Worm (Caenorhabditis elegans) whole organism, L1 larva: ENCODE measurements around the gene sqt-1.
A peak's percentile ranks its signal among the peaks of the same experiment; 100 is the strongest.

ENCODE experiments used
- C16A3.4 ChIP-seq: fragments of 150-350 bp; optimal IDR thresholded peaks from 2 replicates; lab custom pipeline; 2014; ENCODE audit warnings: missing biosample characterization, missing genetic modification characterization
- C34B4.2 ChIP-seq: sonication (generic microtip); optimal IDR thresholded peaks from 2 replicates; lab custom pipeline; 2017; ENCODE audit warnings: mild to moderate bottlenecking, missing genetic modification characterization, missing compliant biosample characterization
- F16B12.6 ChIP-seq: fragments of 150-350 bp; optimal IDR thresholded peaks from 2 replicates; lab custom pipeline; 2014; ENCODE audit warnings: missing biosample characterization, missing genetic modification characterization
- Y116A8C.19 ChIP-seq: sonication (generic microtip); optimal IDR thresholded peaks from 2 replicates; lab custom pipeline; 2016; ENCODE audit warnings: missing compliant biosample characterization, missing genetic modification characterization, borderline replicate concordance
- aha-1 ChIP-seq: fragments of 150-350 bp; optimal IDR thresholded peaks from 2 replicates; lab custom pipeline; 2014; ENCODE audit warnings: missing biosample characterization, missing genetic modification characterization
- blmp-1 ChIP-seq: fragments of 150-350 bp; optimal IDR thresholded peaks from 2 replicates; lab custom pipeline; 2014; ENCODE audit warnings: missing biosample characterization, missing genetic modification characterization
- ceh-8 ChIP-seq: fragments of 200-800 bp; sonication (Bioruptor generic); optimal IDR thresholded peaks from 2 replicates; lab custom pipeline; 2018; ENCODE audit warnings: mild to moderate bottlenecking, missing genetic modification characterization, moderate library complexity, missing compliant biosample characterization
- ceh-90 ChIP-seq: sonication (generic microtip); optimal IDR thresholded peaks from 2 replicates; lab custom pipeline; 2016; ENCODE audit warnings: missing genetic modification characterization, missing compliant biosample characterization
- ces-1 ChIP-seq: fragments of 150-350 bp; optimal IDR thresholded peaks from 2 replicates; lab custom pipeline; 2014; ENCODE audit warnings: missing biosample characterization, missing genetic modification reagents, missing genetic modification characterization
- dpl-1 ChIP-seq, 3 experiments: fragments of 150-350 bp in 2 of 3; sonication (generic microtip) in 1 of 3; optimal IDR thresholded peaks; 2 replicates each; lab custom pipeline; 2014 to 2017; ENCODE audit warnings: missing biosample characterization in 3 of 3, missing genetic modification characterization in 3 of 3, missing genetic modification reagents in 3 of 3
- efl-1 ChIP-seq, 4 experiments: fragments of 150-350 bp; optimal IDR thresholded peaks in 3 of 4; peaks in 1 of 4; 1 replicate in 1 of 4; 2 replicates in 3 of 4; lab custom pipeline; 2014; ENCODE audit warnings: missing biosample characterization in 2 of 4, missing genetic modification characterization in 2 of 4, missing genetic modification reagents in 2 of 4
- egl-13 ChIP-seq: sonication (generic microtip); optimal IDR thresholded peaks from 2 replicates; lab custom pipeline; 2016; ENCODE audit warnings: missing genotype, missing genetic modification reagents, missing genetic modification characterization, missing compliant biosample characterization
- egl-27 ChIP-seq, 2 experiments: fragments of 150-350 bp in 1 of 2; sonication (generic microtip); optimal IDR thresholded peaks; 3 replicates each; lab custom pipeline; 2017 to 2018; ENCODE audit warnings: missing biosample characterization in 2 of 2, missing genetic modification characterization in 2 of 2, missing genetic modification reagents in 2 of 2
- elt-2 ChIP-seq: sonication (generic microtip); optimal IDR thresholded peaks from 2 replicates; lab custom pipeline; 2016; ENCODE audit warnings: missing genetic modification characterization, mild to moderate bottlenecking, inconsistent platforms, missing compliant biosample characterization, missing genetic modification reagents
- fkh-4 ChIP-seq: sonication (generic microtip); optimal IDR thresholded peaks from 2 replicates; lab custom pipeline; 2016; ENCODE audit warnings: missing compliant biosample characterization, missing genetic modification characterization, borderline replicate concordance
- hlh-4 ChIP-seq: sonication (generic microtip); optimal IDR thresholded peaks from 2 replicates; lab custom pipeline; 2016; ENCODE audit warnings: mild to moderate bottlenecking, missing genetic modification characterization, missing compliant biosample characterization
- irx-1 ChIP-seq: sonication (generic microtip); optimal IDR thresholded peaks from 2 replicates; lab custom pipeline; 2016; ENCODE audit warnings: missing genetic modification characterization, missing compliant biosample characterization
- isw-1 ChIP-seq: fragments of 200-800 bp; sonication (Bioruptor generic); IDR thresholded peaks from 2 replicates; pipeline ENCODE4 v1.3.6; 2022; ENCODE audit warnings: missing genetic modification characterization, missing compliant biosample characterization
- jun-1 ChIP-seq: fragments of 150-350 bp; optimal IDR thresholded peaks from 2 replicates; lab custom pipeline; 2014; ENCODE audit warnings: missing biosample characterization, missing genetic modification reagents, missing genetic modification characterization
- lin-14 ChIP-seq: fragments of 200-800 bp; sonication (Bioruptor generic); optimal IDR thresholded peaks from 2 replicates; lab custom pipeline; 2018; ENCODE audit warnings: mild to moderate bottlenecking, missing genetic modification characterization, moderate library complexity, missing compliant biosample characterization
- lin-15B ChIP-seq: fragments of 150-350 bp; sonication (generic microtip); optimal IDR thresholded peaks from 3 replicates; lab custom pipeline; 2014; ENCODE audit warnings: missing biosample characterization, missing genetic modification characterization
- lin-35 ChIP-seq, 2 experiments: fragments of 150-350 bp; optimal IDR thresholded peaks; 2 replicates each; lab custom pipeline; 2014; ENCODE audit warnings: missing biosample characterization in 2 of 2, missing genetic modification characterization in 2 of 2, missing genetic modification reagents in 2 of 2
- lir-3 ChIP-seq: sonication (generic microtip); optimal IDR thresholded peaks from 2 replicates; lab custom pipeline; 2016; ENCODE audit warnings: mild to moderate bottlenecking, missing genetic modification characterization, moderate library complexity, missing compliant biosample characterization; ENCODE audit not compliant: poor library complexity
- lsy-2 ChIP-seq, 2 experiments: fragments of 150-350 bp; optimal IDR thresholded peaks; 2 replicates each; lab custom pipeline; 2014; ENCODE audit warnings: missing biosample characterization in 2 of 2, missing genetic modification characterization in 2 of 2
- mdl-1 ChIP-seq, 2 experiments: fragments of 150-350 bp; optimal IDR thresholded peaks; 2 replicates each; lab custom pipeline; 2014 to 2017; ENCODE audit warnings: missing biosample characterization in 2 of 2, missing genetic modification characterization in 2 of 2, inconsistent platforms in 1 of 2
- mef-2 ChIP-seq: fragments of 150-350 bp; optimal IDR thresholded peaks from 2 replicates; lab custom pipeline; 2014; ENCODE audit warnings: missing biosample characterization, missing genetic modification characterization
- nhr-11 ChIP-seq: fragments of 150-350 bp; optimal IDR thresholded peaks from 2 replicates; lab custom pipeline; 2014; ENCODE audit warnings: missing biosample characterization, missing genetic modification characterization
- nhr-237 ChIP-seq: fragments of 150-350 bp; optimal IDR thresholded peaks from 2 replicates; lab custom pipeline; 2014; ENCODE audit warnings: missing biosample characterization, missing genetic modification characterization
- nhr-71 ChIP-seq: sonication (generic microtip); optimal IDR thresholded peaks from 2 replicates; lab custom pipeline; 2016; ENCODE audit warnings: mild to moderate bottlenecking, missing genetic modification characterization, moderate library complexity, missing compliant biosample characterization
- nhr-77 ChIP-seq: fragments of 150-350 bp; optimal IDR thresholded peaks from 2 replicates; lab custom pipeline; 2014; ENCODE audit warnings: missing biosample characterization, missing genetic modification characterization
- nhr-84 ChIP-seq: sonication (generic microtip); optimal IDR thresholded peaks from 2 replicates; lab custom pipeline; 2017; ENCODE audit warnings: missing biosample characterization, missing genetic modification characterization
- nhr-85 ChIP-seq: sonication (generic microtip); peaks from one replicate; lab custom pipeline; 2016; ENCODE audit warnings: missing genetic modification characterization, inconsistent platforms, missing compliant biosample characterization
- nhr-90 ChIP-seq: sonication (generic microtip); optimal IDR thresholded peaks from 2 replicates; lab custom pipeline; 2016; ENCODE audit warnings: mild to moderate bottlenecking, missing genetic modification characterization, missing compliant biosample characterization; ENCODE audit not compliant: poor library complexity
- pax-3 ChIP-seq: fragments of 200-800 bp; sonication (Bioruptor generic); optimal IDR thresholded peaks from 2 replicates; lab custom pipeline; 2018; ENCODE audit warnings: mild to moderate bottlenecking, missing genetic modification characterization, moderate library complexity, missing compliant biosample characterization
- rnt-1 ChIP-seq: sonication (generic microtip); optimal IDR thresholded peaks from 2 replicates; lab custom pipeline; 2016; ENCODE audit warnings: mild to moderate bottlenecking, missing genetic modification characterization, moderate library complexity, missing compliant biosample characterization
- skn-1 ChIP-seq: fragments of 150-350 bp; optimal IDR thresholded peaks from 2 replicates; lab custom pipeline; 2014; ENCODE audit warnings: missing biosample characterization, missing genetic modification characterization
- snpc-4 ChIP-seq: fragments of 150-350 bp; optimal IDR thresholded peaks from 2 replicates; lab custom pipeline; 2014; ENCODE audit warnings: missing biosample characterization, missing genetic modification characterization
- sox-4 ChIP-seq: sonication (generic microtip); optimal IDR thresholded peaks from 2 replicates; lab custom pipeline; 2016; ENCODE audit warnings: missing genetic modification characterization, missing compliant biosample characterization
- sptf-1 ChIP-seq: fragments of 150-350 bp; optimal IDR thresholded peaks from 2 replicates; lab custom pipeline; 2014; ENCODE audit warnings: missing biosample characterization, missing genetic modification characterization
- sup-37 ChIP-seq: fragments of 200-800 bp; sonication (Bioruptor generic); optimal IDR thresholded peaks from 2 replicates; lab custom pipeline; 2018; ENCODE audit warnings: mild to moderate bottlenecking, missing genetic modification characterization, missing compliant biosample characterization
- swsn-7 ChIP-seq: sonication (generic microtip); optimal IDR thresholded peaks from 2 replicates; lab custom pipeline; 2016; ENCODE audit warnings: missing genetic modification characterization, missing compliant biosample characterization
- tbx-2 ChIP-seq: sonication (generic microtip); optimal IDR thresholded peaks from 2 replicates; lab custom pipeline; 2016; ENCODE audit warnings: missing genetic modification characterization, missing compliant biosample characterization
- tlp-1 ChIP-seq: fragments of 150-350 bp; optimal IDR thresholded peaks from 2 replicates; lab custom pipeline; 2014; ENCODE audit warnings: missing biosample characterization, missing genetic modification characterization
- unc-130 ChIP-seq: fragments of 150-350 bp; optimal IDR thresholded peaks from 2 replicates; lab custom pipeline; 2017; ENCODE audit warnings: missing biosample characterization, missing genetic modification characterization, inconsistent platforms
- unc-30 ChIP-seq: sonication (generic microtip); optimal IDR thresholded peaks from 2 replicates; lab custom pipeline; 2017; ENCODE audit warnings: missing biosample characterization, missing genetic modification characterization
- unc-62 ChIP-seq: fragments of 150-350 bp; optimal IDR thresholded peaks from 2 replicates; lab custom pipeline; 2014; ENCODE audit warnings: missing biosample characterization, missing genetic modification reagents, missing genetic modification characterization
- unc-86 ChIP-seq: sonication (generic microtip); optimal IDR thresholded peaks from 2 replicates; lab custom pipeline; 2016; ENCODE audit warnings: missing genetic modification characterization, missing compliant biosample characterization
- xbp-1 ChIP-seq: sonication (generic microtip); optimal IDR thresholded peaks from 2 replicates; lab custom pipeline; 2016; ENCODE audit warnings: missing genetic modification characterization, missing compliant biosample characterization
- zag-1 ChIP-seq: fragments of 150-350 bp; optimal IDR thresholded peaks from 2 replicates; lab custom pipeline; 2014; ENCODE audit warnings: missing biosample characterization, missing genetic modification characterization
- zip-4 ChIP-seq: fragments of 200-800 bp; sonication (Bioruptor generic); optimal IDR thresholded peaks from 2 replicates; lab custom pipeline; 2018; ENCODE audit warnings: mild to moderate bottlenecking, missing genetic modification characterization, moderate library complexity, missing compliant biosample characterization
- ztf-4 ChIP-seq: fragments of 150-350 bp; optimal IDR thresholded peaks from 2 replicates; lab custom pipeline; 2014; ENCODE audit warnings: missing biosample characterization, missing genetic modification characterization

Gene sqt-1

ce11 chrII:11347878-11348556 lies 10.4 kb upstream of the sqt-1 start, which contains the start of the genes B0491.6 and pigm-1 (continued):
- no peak for TF ChIP-seq sup-37 (GFP tag; lab: Kevin White, UChicago)
- no peak for TF ChIP-seq hlh-4
- no peak for TF ChIP-seq C34B4.2
- TF ChIP-seq lin-15B = peak; percentile 12
- TF ChIP-seq tbx-2 (tag; lab: Kevin White, UChicago) = peak; percentile 49
- peak; percentile 54 to 92 for TF ChIP-seq efl-1 (optimal IDR thresholded peaks at IDR 0.05; lab: Kevin White, UChicago)
- peak; percentile 90 to 99 for TF ChIP-seq efl-1 (GFP tag; optimal IDR thresholded peaks at IDR 0.05 in 1 of 2; lab: Kevin White, UChicago)
- TF ChIP-seq xbp-1 (tag; lab: Kevin White, UChicago) = peak; percentile 30
- TF ChIP-seq ces-1 = no peak
- no peak for TF ChIP-seq zag-1 (tag; lab: Kevin White, UChicago)
- peak; percentile 87 to 96 for TF ChIP-seq lin-35 (GFP tag; optimal IDR thresholded peaks at IDR 0.05; lab: Kevin White, UChicago)
- peak in 1 of 2 experiments; percentile 42 for TF ChIP-seq mdl-1 (tag; optimal IDR thresholded peaks at IDR 0.05; lab: Kevin White, UChicago)
- peak; percentile 52 for TF ChIP-seq nhr-90 (tag; lab: Kevin White, UChicago)
- TF ChIP-seq fkh-4 (tag; lab: Kevin White, UChicago) = peak; percentile 54
- TF ChIP-seq pax-3 = peak; percentile 76
- TF ChIP-seq lin-14 = peak; percentile 96
- peak; percentile 52 for TF ChIP-seq snpc-4 (tag; lab: Kevin White, UChicago)
- TF ChIP-seq nhr-84 (tag; lab: Kevin White, UChicago) = no peak
- peak; percentile 75 for TF ChIP-seq sox-4
- peak; percentile 87 for TF ChIP-seq nhr-71 (tag; lab: Kevin White, UChicago)
- TF ChIP-seq zip-4 (GFP tag; lab: Kevin White, UChicago) = no peak
- TF ChIP-seq unc-86 = peak; percentile 70
- peak; percentile 76 for TF ChIP-seq nhr-11
- peak; percentile 30 for TF ChIP-seq lir-3
- peak; percentile 29 for TF ChIP-seq rnt-1 (tag; lab: Kevin White, UChicago)
- no peak for TF ChIP-seq nhr-237
- no peak for TF ChIP-seq Y116A8C.19 (tag; lab: Kevin White, UChicago)
- TF ChIP-seq elt-2 = peak; percentile 47
- TF ChIP-seq isw-1 (GFP tag; lab: Robert Waterston, UW) = peak; percentile 42
- TF ChIP-seq mef-2 = peak; percentile 63
- TF ChIP-seq aha-1 (tag; lab: Kevin White, UChicago) = no peak
- peak; percentile 14 for TF ChIP-seq jun-1 (tag; lab: Kevin White, UChicago)
- TF ChIP-seq F16B12.6 (tag; lab: Kevin White, UChicago) = peak; percentile 0
- TF ChIP-seq nhr-85 = peak; percentile 85
- TF ChIP-seq dpl-1 (GFP tag; optimal IDR thresholded peaks at IDR 0.05; lab: Kevin White, UChicago) = peak; percentile 80 to 92 (median 87)
- TF ChIP-seq blmp-1 (tag; lab: Kevin White, UChicago) = peak; percentile 64
- peak; percentile 9 for TF ChIP-seq ztf-4 (tag; lab: Kevin White, UChicago)
- TF ChIP-seq ceh-90 (tag; lab: Kevin White, UChicago) = peak; percentile 6
- peak; percentile 52 for TF ChIP-seq C16A3.4 (tag; lab: Kevin White, UChicago)
- TF ChIP-seq skn-1 = peak; percentile 79
- TF ChIP-seq egl-27 (tag; optimal IDR thresholded peaks at IDR 0.05; lab: Kevin White, UChicago) = no peak
- TF ChIP-seq egl-13 (tag; lab: Kevin White, UChicago) = peak; percentile 71

ce11 chrII:11345570-11346029 lies 8.0 kb upstream of the sqt-1 start, which contains the start of gene nduf-11:
nduf-11 (minus strand) TSS chrII:11345620.
- TF ChIP-seq swsn-7 (tag; lab: Kevin White, UChicago) = peak; percentile 87
- TF ChIP-seq unc-130 (tag; lab: Kevin White, UChicago) = peak; percentile 68
- TF ChIP-seq zip-4 (GFP tag; lab: Kevin White, UChicago) = peak; percentile 54
- peak; percentile 93 for TF ChIP-seq nhr-71 (tag; lab: Kevin White, UChicago)
- no peak for TF ChIP-seq unc-30 (tag; lab: Kevin White, UChicago)
- TF ChIP-seq sup-37 (GFP tag; lab: Kevin White, UChicago) = peak; percentile 70
- TF ChIP-seq mef-2 = no peak
- TF ChIP-seq tlp-1 (tag; lab: Kevin White, UChicago) = no peak
- no peak for TF ChIP-seq Y116A8C.19 (tag; lab: Kevin White, UChicago)
- no peak for TF ChIP-seq sptf-1 (tag; lab: Kevin White, UChicago)
- TF ChIP-seq pax-3 = peak; percentile 69
- peak; percentile 97 to 98 (median 97) for TF ChIP-seq dpl-1 (GFP tag; optimal IDR thresholded peaks at IDR 0.05; lab: Kevin White, UChicago)
- no peak for TF ChIP-seq unc-62 (GFP tag; lab: Kevin White, UChicago)
- TF ChIP-seq ceh-8 (GFP tag; lab: Kevin White, UChicago) = peak; percentile 30
- TF ChIP-seq sox-4 = peak; percentile 63
- peak; percentile 52 for TF ChIP-seq nhr-77 (tag; lab: Kevin White, UChicago)
- peak; percentile 92 to 93 for TF ChIP-seq lsy-2 (tag; optimal IDR thresholded peaks at IDR 0.05; lab: Kevin White, UChicago)
- peak; percentile 85 for TF ChIP-seq irx-1 (tag; lab: Kevin White, UChicago)
